Fruit fly (Drosophila melanogaster) whole organism, wandering third instar larva: ENCODE results near the gene CG3587.

Experiments
- CrebA ChIP-seq: fragments of 200-800 bp; sonication (Bioruptor generic); optimal IDR thresholded peaks from 2 replicates; lab custom pipeline; 2016; ENCODE audit warnings: missing biosample characterization, mild to moderate bottlenecking, missing genetic modification characterization, borderline replicate concordance
- Dif ChIP-seq: fragments of 200-275, 200-300 bp; sonication (Bioruptor generic); optimal IDR thresholded peaks from 2 replicates; lab custom pipeline; 2018; ENCODE audit warnings: missing biosample characterization, missing genetic modification characterization; ENCODE audit not compliant: partially characterized antibody
- GATAd ChIP-seq: sonication (Bioruptor generic); optimal IDR thresholded peaks from 2 replicates; lab custom pipeline; 2016; ENCODE audit warnings: missing biosample characterization, missing genetic modification characterization
- Hr78 ChIP-seq: fragments of >200 bp; optimal IDR thresholded peaks from 2 replicates; lab custom pipeline; 2017; ENCODE audit warnings: missing biosample characterization, missing genetic modification characterization
- Jra ChIP-seq: sonication (Bioruptor generic); optimal IDR thresholded peaks from 2 replicates; lab custom pipeline; 2016; ENCODE audit warnings: missing biosample characterization, missing genetic modification characterization
- N ChIP-seq: fragments of >200 bp; optimal IDR thresholded peaks from 2 replicates; lab custom pipeline; 2018; ENCODE audit warnings: missing biosample characterization, missing external identifiers, missing genetic modification characterization
- brk ChIP-seq: fragments of 200-800 bp; sonication (Bioruptor generic); optimal IDR thresholded peaks from 2 replicates; lab custom pipeline; 2016; ENCODE audit warnings: missing biosample characterization, mild to moderate bottlenecking, missing genetic modification characterization
- ey ChIP-seq: fragments of 200-800 bp; sonication (Bioruptor generic); optimal IDR thresholded peaks from 2 replicates; lab custom pipeline; 2016; ENCODE audit warnings: missing biosample characterization, missing genetic modification characterization
- jim ChIP-seq: fragments of 175-275, 200-325 bp; sonication (Bioruptor generic); optimal IDR thresholded peaks from 2 replicates; lab custom pipeline; 2016; ENCODE audit warnings: missing biosample characterization, mild to moderate bottlenecking, missing genetic modification characterization
- pan ChIP-seq: fragments of >200 bp; optimal IDR thresholded peaks from 2 replicates; lab custom pipeline; 2017
- psq ChIP-seq: fragments of 200-800 bp; sonication (Bioruptor generic); optimal IDR thresholded peaks from 3 replicates; lab custom pipeline; 2017; ENCODE audit warnings: missing biosample characterization, mild to moderate bottlenecking, missing genetic modification characterization, moderate library complexity
- sv ChIP-seq: fragments of 200-800 bp; sonication (Bioruptor generic); optimal IDR thresholded peaks from 3 replicates; lab custom pipeline; 2016; ENCODE audit warnings: missing biosample characterization, missing genetic modification characterization
- tai ChIP-seq: sonication (Bioruptor generic); optimal IDR thresholded peaks from 2 replicates; lab custom pipeline; 2016; ENCODE audit warnings: missing biosample characterization, missing genetic modification characterization

- TF ChIP-seq Jra (GFP tag; lab: Kevin White, UChicago), result no peak
- no peak for TF ChIP-seq Dif
- TF ChIP-seq CrebA (GFP tag; lab: Kevin White, UChicago), result no peak
- TF ChIP-seq pan (lab: Kevin White, UChicago), result no peak
- TF ChIP-seq brk, result no peak
- TF ChIP-seq GATAd (GFP tag; lab: Kevin White, UChicago), result no peak
- no peak for TF ChIP-seq ey (GFP tag; lab: Kevin White, UChicago)
- TF ChIP-seq sv (GFP tag; lab: Kevin White, UChicago), result no peak
- TF ChIP-seq N (GFP tag; lab: Kevin White, UChicago), result no peak
- no peak for TF ChIP-seq jim
- TF ChIP-seq Hr78 (GFP tag; lab: Kevin White, UChicago), result no peak
- TF ChIP-seq tai, result no peak
- TF ChIP-seq psq (GFP tag; lab: Kevin White, UChicago), result peak; percentile 40
Observed at dm6 chrX:1972150-1972549, 32.0 kb downstream of the CG3587 start.
